Worm (Caenorhabditis elegans): ENCODE results near the gene selt-1.2.

Gene selt-1.2

ce11 chrV:10708346-10708745, 38.8 kb downstream of the selt-1.2 start:
- TF ChIP-seq Y22D7AL.16 (tag; optimal IDR thresholded peaks at IDR 0.05) (no peak), ets-4 (tag; optimal IDR thresholded peaks at IDR 0.05) (no peak), ceh-9 (tag; optimal IDR thresholded peaks at IDR 0.05) (no peak), tbx-2 (tag; optimal IDR thresholded peaks at IDR 0.05) (no peak), madf-2 (tag; optimal IDR thresholded peaks at IDR 0.05) (no peak), pat-9 (tag; optimal IDR thresholded peaks at IDR 0.05) (no peak), ceh-45 (GFP tag; IDR thresholded peaks at IDR 0.05) (no peak), ama-1 (optimal IDR thresholded peaks at IDR 0.05) (no peak), fkh-6 (tag; optimal IDR thresholded peaks at IDR 0.05) (no peak)

ce11 chrV:10702910-10703309, 44.3 kb downstream of the selt-1.2 start:
- TF ChIP-seq nhr-232 (tag; optimal IDR thresholded peaks at IDR 0.05) (no peak), ref-2 (tag; optimal IDR thresholded peaks at IDR 0.05) (no peak), ceh-9 (tag; optimal IDR thresholded peaks at IDR 0.05) (no peak), ceh-48 (tag; optimal IDR thresholded peaks at IDR 0.05) (no peak), dmd-4 (tag; optimal IDR thresholded peaks at IDR 0.05; ENCODE audit: borderline replicate concordance) (no peak), hlh-30 (tag; optimal IDR thresholded peaks at IDR 0.05; ENCODE audit: insufficient read depth) (no peak), zip-5 (tag; optimal IDR thresholded peaks at IDR 0.05) (no peak), ahr-1 (tag; optimal IDR thresholded peaks at IDR 0.05) (no peak), che-1 (tag; optimal IDR thresholded peaks at IDR 0.05) (no peak), syd-9 (tag; optimal IDR thresholded peaks at IDR 0.05) (no peak)

- TF ChIP-seq zip-5 (tag; optimal IDR thresholded peaks at IDR 0.05): no peak
- TF ChIP-seq elt-2 (tag; optimal IDR thresholded peaks at IDR 0.05): no peak
- TF ChIP-seq unc-42 (tag; optimal IDR thresholded peaks at IDR 0.05): no peak
- no peak for TF ChIP-seq ceh-30 (tag; optimal IDR thresholded peaks at IDR 0.05)
- no peak for TF ChIP-seq tbx-7 (tag; optimal IDR thresholded peaks at IDR 0.05)
- no peak for TF ChIP-seq tbx-2 (tag; optimal IDR thresholded peaks at IDR 0.05)
- no peak for TF ChIP-seq ref-2 (tag; optimal IDR thresholded peaks at IDR 0.05)
- no peak for TF ChIP-seq fax-1 (tag; optimal IDR thresholded peaks at IDR 0.05)
- TF ChIP-seq unc-86 (tag; optimal IDR thresholded peaks at IDR 0.05): no peak
- TF ChIP-seq odd-2 (tag; optimal IDR thresholded peaks at IDR 0.05): no peak
- no peak for TF ChIP-seq C38D4.7 (GFP tag; optimal IDR thresholded peaks at IDR 0.05)
- TF ChIP-seq ceh-2 (tag; optimal IDR thresholded peaks at IDR 0.05): no peak
- no peak for TF ChIP-seq Y22D7AL.16 (tag; optimal IDR thresholded peaks at IDR 0.05)
- TF ChIP-seq ceh-22 (tag; optimal IDR thresholded peaks at IDR 0.05): no peak
Observed at ce11 chrV:10702249-10702648, 44.9 kb downstream of the selt-1.2 start, which contains the start of gene pph-1. TSS of gene pph-1 (plus strand) at chrV:10702549.

- TF ChIP-seq hlh-8 (tag; optimal IDR thresholded peaks at IDR 0.05) (no peak), F13H6.1 (tag; optimal IDR thresholded peaks at IDR 0.05) (no peak), pat-9 (tag; optimal IDR thresholded peaks at IDR 0.05) (no peak), ttx-3 (tag; optimal IDR thresholded peaks at IDR 0.05) (no peak)
Observed at ce11 chrV:10699122-10699521, 48.0 kb downstream of the selt-1.2 start.

All from whole organism, late embryonic.